Worm (Caenorhabditis elegans) whole organism, mixed stage, embryonic: ENCODE data around the gene F53C3.11.

Source experiments
- ceh-83 ChIP-seq: fragments of 200-800 bp; sonication (Bioruptor generic); optimal IDR thresholded peaks from 2 replicates; lab custom pipeline; 2018; ENCODE audit warnings: mild to moderate bottlenecking, missing genetic modification characterization, missing compliant biosample characterization
- mep-1 ChIP-seq: fragments of 150-350 bp; optimal IDR thresholded peaks from 2 replicates; lab custom pipeline; 2017; ENCODE audit warnings: missing biosample characterization, missing genetic modification reagents, missing genetic modification characterization, inconsistent platforms
- nhr-76 ChIP-seq: sonication (generic microtip); optimal IDR thresholded peaks from 2 replicates; lab custom pipeline; 2017; ENCODE audit warnings: missing biosample characterization, missing genetic modification characterization
- pha-4 ChIP-seq: fragments of 150-350 bp; optimal IDR thresholded peaks from 2 replicates; lab custom pipeline; 2018; ENCODE audit warnings: missing biosample characterization, missing genetic modification reagents, missing genetic modification characterization
- snpc-4 ChIP-seq: fragments of 150-350 bp; optimal IDR thresholded peaks from 2 replicates; lab custom pipeline; 2014; ENCODE audit warnings: missing biosample characterization, missing genetic modification characterization
- sptf-1 ChIP-seq: sonication (generic microtip); optimal IDR thresholded peaks from 2 replicates; lab custom pipeline; 2017; ENCODE audit warnings: mild to moderate bottlenecking, missing genetic modification characterization, moderate library complexity, missing compliant biosample characterization
- zip-8 ChIP-seq: fragments of 150-350 bp; optimal IDR thresholded peaks from 2 replicates; lab custom pipeline; 2014; ENCODE audit warnings: missing biosample characterization, missing genetic modification characterization
- ztf-11 ChIP-seq: fragments of 150-350 bp; optimal IDR thresholded peaks from 2 replicates; lab custom pipeline; 2014; ENCODE audit warnings: missing biosample characterization, missing genetic modification characterization

DNA sequence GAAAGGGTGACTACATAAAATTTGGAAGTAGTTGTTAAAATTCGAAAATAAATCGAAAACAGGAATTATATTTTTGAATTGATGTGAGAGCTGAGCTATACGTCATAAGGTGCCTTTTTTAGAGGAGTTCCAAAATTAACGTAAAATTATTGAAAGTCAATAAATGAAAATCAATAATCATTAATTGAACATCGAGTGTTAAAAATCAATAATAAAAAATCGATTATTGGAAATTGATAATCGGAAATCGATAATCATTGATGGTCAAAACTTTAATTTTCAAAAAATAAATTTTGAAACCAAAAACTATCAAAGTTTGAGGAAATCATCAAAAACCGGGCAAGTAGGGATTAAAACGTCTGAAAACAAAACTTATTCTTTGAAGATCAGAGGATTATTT is 7.2 kb upstream of the F53C3.11 start:
- TF ChIP-seq nhr-76 (tag; lab: Kevin White, UChicago) (no peak), mep-1 (no peak), ztf-11 (tag; lab: Kevin White, UChicago) (no peak), snpc-4 (tag; lab: Kevin White, UChicago) (no peak), pha-4 (tag; lab: Kevin White, UChicago) (no peak), ceh-83 (GFP tag; lab: Kevin White, UChicago) (no peak), zip-8 (no peak), sptf-1 (tag; lab: Kevin White, UChicago) (no peak)
